Fruit fly (Drosophila melanogaster) whole organism: ENCODE measurements around the gene Ugt302E1.

ENCODE experiments used
- pan ChIP-seq: fragments of >200 bp; optimal IDR thresholded peaks from 2 replicates; lab custom pipeline; 2017
- usp ChIP-seq: fragments of >200 bp; optimal IDR thresholded peaks from 2 replicates; lab custom pipeline; 2017; ENCODE audit warnings: missing biosample characterization, missing genetic modification characterization, mixed read lengths

- TF ChIP-seq usp (no peak), pan (lab: Kevin White, UChicago) (no peak)
Measured at dm6 chr3R:11172460-11173168, 18.2 kb downstream of the Ugt302E1 start, which contains the start of gene Ugt35A1.
